Fruit fly (Drosophila melanogaster): ENCODE results near the gene PCNA2.

dm6 chr2L:19548158-19548557 is 35.6 kb downstream of the PCNA2 start, which contains the start of gene Tep4:
- TF ChIP-seq OdsH (GFP tag; optimal IDR thresholded peaks at IDR 0.05): no peak
- no peak for TF ChIP-seq CG16779 (tag; optimal IDR thresholded peaks at IDR 0.05)
- no peak for TF ChIP-seq salr (GFP tag; optimal IDR thresholded peaks at IDR 0.05)
- TF ChIP-seq Sox102F (GFP tag; optimal IDR thresholded peaks at IDR 0.05): no peak
- no peak for TF ChIP-seq net (GFP tag; optimal IDR thresholded peaks at IDR 0.05)
- TF ChIP-seq esn (GFP tag; optimal IDR thresholded peaks at IDR 0.05): no peak

All from whole organism, prepupa.